Fruit fly (Drosophila melanogaster) whole organism, embryonic: ENCODE measurements around the gene CG43116.

Source experiments
- Ada2b ChIP-seq: fragments of 200-800 bp; sonication (Bioruptor generic); IDR thresholded peaks from 2 replicates; pipeline ENCODE4 v1.3.6; 2022; ENCODE audit warnings: missing biosample characterization, missing genetic modification characterization
- B-H2 ChIP-seq: fragments of 200-800 bp; sonication (Bioruptor generic); optimal IDR thresholded peaks from 2 replicates; lab custom pipeline; 2018; ENCODE audit warnings: missing biosample characterization, mild to moderate bottlenecking, missing genetic modification characterization
- C15 ChIP-seq: fragments of 200-800 bp; sonication (Bioruptor generic); IDR thresholded peaks from 3 replicates; pipeline ENCODE4 v1.3.6; 2022; ENCODE audit warnings: missing biosample characterization, missing genetic modification characterization
- CG10209 ChIP-seq: fragments of 200-800 bp; sonication (Bioruptor generic); optimal IDR thresholded peaks from 3 replicates; lab custom pipeline; 2017; ENCODE audit warnings: missing biosample characterization, mild to moderate bottlenecking, missing genetic modification characterization, missing genetic modification reagents
- CG10321 ChIP-seq: fragments of 200-800 bp; sonication (Bioruptor generic); IDR thresholded peaks from 2 replicates; pipeline ENCODE4 v1.3.6; 2022; ENCODE audit warnings: missing biosample characterization, missing genetic modification characterization
- CG10979 ChIP-seq: fragments of 200-800 bp; sonication (Bioruptor generic); optimal IDR thresholded peaks from 2 replicates; lab custom pipeline; 2018; ENCODE audit warnings: missing biosample characterization, mild to moderate bottlenecking, missing genetic modification characterization, moderate library complexity
- CG11560 ChIP-seq: fragments of 200-800 bp; sonication (Bioruptor generic); IDR thresholded peaks from 3 replicates; pipeline ENCODE4 v1.3.6; 2022; ENCODE audit warnings: missing biosample characterization, missing genetic modification characterization
- CG12391 ChIP-seq: fragments of 200-800 bp; sonication (Bioruptor generic); optimal IDR thresholded peaks from 3 replicates; lab custom pipeline; 2018; ENCODE audit warnings: missing biosample characterization, mild to moderate bottlenecking, missing genetic modification characterization, moderate library complexity
- CG16779 ChIP-seq: fragments of 200-800 bp; sonication (Bioruptor generic); IDR thresholded peaks from 2 replicates; pipeline ENCODE4 v1.3.6; 2022; ENCODE audit warnings: missing biosample characterization, missing genetic modification characterization
- CG17186 ChIP-seq: fragments of 200-800 bp; sonication (Bioruptor generic); optimal IDR thresholded peaks from 3 replicates; lab custom pipeline; 2017; ENCODE audit warnings: missing biosample characterization, missing genetic modification reagents, missing genetic modification characterization
- CG2678 ChIP-seq: fragments of 200-800 bp; sonication (Bioruptor generic); optimal IDR thresholded peaks from 3 replicates; lab custom pipeline; 2019; ENCODE audit warnings: missing biosample characterization, mild to moderate bottlenecking, missing genetic modification characterization, moderate library complexity
- CG33213 ChIP-seq: fragments of 200-800 bp; sonication (Bioruptor generic); optimal IDR thresholded peaks from 3 replicates; lab custom pipeline; 2016; ENCODE audit warnings: missing biosample characterization, missing genetic modification characterization
- CG43689 ChIP-seq: fragments of 200-800 bp; sonication (Bioruptor generic); IDR thresholded peaks from 2 replicates; pipeline ENCODE4 v1.3.6; 2022; ENCODE audit warnings: missing biosample characterization, missing genetic modification characterization
- CG4854 ChIP-seq: fragments of 200-800 bp; sonication (Bioruptor generic); optimal IDR thresholded peaks from 2 replicates; lab custom pipeline; 2016; ENCODE audit warnings: missing biosample characterization, missing genetic modification characterization, inconsistent platforms
- CG7357 ChIP-seq: fragments of 200-800 bp; sonication (Bioruptor generic); IDR thresholded peaks from 3 replicates; pipeline ENCODE4 v1.3.6; 2022; ENCODE audit warnings: missing biosample characterization, missing genetic modification characterization
- CG7556 ChIP-seq: fragments of 200-800 bp; sonication (Bioruptor generic); optimal IDR thresholded peaks from 2 replicates; lab custom pipeline; 2017; ENCODE audit warnings: missing biosample characterization, mild to moderate bottlenecking, missing genetic modification characterization
- CTCF ChIP-seq: fragments of 200-800 bp; sonication (Bioruptor generic); optimal IDR thresholded peaks from 2 replicates; lab custom pipeline; 2017; ENCODE audit warnings: missing biosample characterization, mild to moderate bottlenecking, missing genetic modification characterization, moderate library complexity
- Dll ChIP-seq: fragments of 200-800 bp; sonication (Bioruptor generic); IDR thresholded peaks from 4 replicates; pipeline ENCODE4 v1.3.6; 2022; ENCODE audit warnings: missing biosample characterization, missing genetic modification characterization; ENCODE audit not compliant: partially characterized antibody
- Eip74EF ChIP-seq, 2 experiments: fragments of 200-800 bp in 1 of 2; fragments of >200 bp in 1 of 2; sonication (Bioruptor generic) in 1 of 2; optimal IDR thresholded peaks; 2 replicates each; lab custom pipeline; 2017 to 2019; ENCODE audit warnings: missing biosample characterization in 2 of 2, missing genetic modification characterization in 2 of 2, mild to moderate bottlenecking in 1 of 2, moderate library complexity in 1 of 2
- H2.0 ChIP-seq: fragments of 200-800 bp; sonication (Bioruptor generic); IDR thresholded peaks from 2 replicates; pipeline ENCODE4 v1.3.6; 2022; ENCODE audit warnings: missing biosample characterization, missing genetic modification characterization
- HLH54F ChIP-seq: fragments of 200-800 bp; sonication (Bioruptor generic); optimal IDR thresholded peaks from 3 replicates; lab custom pipeline; 2016; ENCODE audit warnings: missing biosample characterization, missing genetic modification characterization
- HLHmδ ChIP-seq: fragments of 200-800 bp; sonication (Bioruptor generic); optimal IDR thresholded peaks from 2 replicates; lab custom pipeline; 2018; ENCODE audit warnings: missing biosample characterization, mild to moderate bottlenecking, missing genetic modification characterization, moderate library complexity
- Hr51 ChIP-seq, 2 experiments: fragments of 200-800 bp; sonication (Bioruptor generic); optimal IDR thresholded peaks; 2 replicates in 1 of 2; 3 replicates in 1 of 2; lab custom pipeline; 2016 to 2018; ENCODE audit warnings: missing biosample characterization in 2 of 2, missing genetic modification characterization in 2 of 2, mild to moderate bottlenecking in 1 of 2, moderate library complexity in 1 of 2
- Hr78 ChIP-seq, 2 experiments: fragments of 200-800 bp in 1 of 2; fragments of >200 bp in 1 of 2; sonication (Bioruptor generic) in 1 of 2; optimal IDR thresholded peaks; 2 replicates each; lab custom pipeline; 2017 to 2019; ENCODE audit warnings: missing biosample characterization in 2 of 2, missing genetic modification characterization in 2 of 2, mild to moderate bottlenecking in 1 of 2, moderate library complexity in 1 of 2
- Jarid2 ChIP-seq: fragments of 200-800 bp; sonication (Bioruptor generic); optimal IDR thresholded peaks from 3 replicates; lab custom pipeline; 2017; ENCODE audit warnings: mild to moderate bottlenecking, missing biosample characterization, missing genetic modification reagents, missing genetic modification characterization
- Lhr ChIP-seq: fragments of 200-800 bp; sonication (Bioruptor generic); optimal IDR thresholded peaks from 3 replicates; lab custom pipeline; 2017; ENCODE audit warnings: mild to moderate bottlenecking, missing biosample characterization, missing genetic modification reagents, missing genetic modification characterization
- Mrtf ChIP-seq: fragments of 200-800 bp; sonication (Bioruptor generic); IDR thresholded peaks from 3 replicates; pipeline ENCODE4 v1.3.6; 2022; ENCODE audit warnings: missing biosample characterization, missing genetic modification characterization
- NC2β ChIP-seq: fragments of 200-800 bp; sonication (Bioruptor generic); optimal IDR thresholded peaks from 2 replicates; lab custom pipeline; 2016; ENCODE audit warnings: missing biosample characterization, missing genetic modification characterization
- Opbp ChIP-seq: fragments of 200-800 bp; sonication (Bioruptor generic); IDR thresholded peaks from 3 replicates; pipeline ENCODE4 v1.3.6; 2022; ENCODE audit warnings: missing biosample characterization, missing genetic modification characterization; ENCODE audit not compliant: partially characterized antibody
- Ssrp ChIP-seq: fragments of 200-800 bp; sonication (Bioruptor generic); optimal IDR thresholded peaks from 2 replicates; lab custom pipeline; 2018; ENCODE audit warnings: missing biosample characterization, mild to moderate bottlenecking, missing genetic modification characterization, moderate library complexity
- ato ChIP-seq: fragments of 200-800 bp; sonication (Bioruptor generic); IDR thresholded peaks from 2 replicates; pipeline ENCODE4 v1.3.6; 2022; ENCODE audit warnings: missing biosample characterization, missing genetic modification characterization; ENCODE audit not compliant: partially characterized antibody
- ci ChIP-seq: fragments of 200-800 bp; sonication (Bioruptor generic); IDR thresholded peaks from 3 replicates; pipeline ENCODE4 v1.3.6; 2022; ENCODE audit warnings: missing biosample characterization, missing genetic modification characterization
- da ChIP-seq: fragments of 200-800 bp; sonication (Bioruptor generic); optimal IDR thresholded peaks from 2 replicates; lab custom pipeline; 2016; ENCODE audit warnings: missing biosample characterization, missing genetic modification characterization
- esg ChIP-seq: fragments of 200-800 bp; sonication (Bioruptor generic); conservative IDR thresholded peaks from 2 replicates; pipeline ENCODE4 v1.3.6; 2022; ENCODE audit warnings: missing biosample characterization, missing genetic modification characterization
- eve ChIP-seq, 2 experiments: fragments of >200 bp; optimal IDR thresholded peaks; 2 replicates each; lab custom pipeline; 2017; ENCODE audit warnings: missing biosample characterization in 2 of 2, missing genetic modification characterization in 2 of 2
- gem ChIP-seq: fragments of 200-800 bp; sonication (Bioruptor generic); optimal IDR thresholded peaks from 2 replicates; lab custom pipeline; 2019; ENCODE audit warnings: missing biosample characterization, mild to moderate bottlenecking, missing genetic modification characterization, moderate library complexity
- h ChIP-seq: fragments of >200 bp; optimal IDR thresholded peaks from 2 replicates; lab custom pipeline; 2017
- jing ChIP-seq: fragments of 200-800 bp; sonication (Bioruptor generic); optimal IDR thresholded peaks from 2 replicates; lab custom pipeline; 2018; ENCODE audit warnings: missing biosample characterization, mild to moderate bottlenecking, missing genetic modification characterization
- mirr ChIP-seq: fragments of 200-800 bp; sonication (Bioruptor generic); optimal IDR thresholded peaks from 3 replicates; lab custom pipeline; 2018; ENCODE audit warnings: missing biosample characterization, mild to moderate bottlenecking, missing genetic modification characterization
- mld ChIP-seq: fragments of 200-800 bp; sonication (Bioruptor generic); IDR thresholded peaks from 3 replicates; pipeline ENCODE4 v1.3.6; 2022; ENCODE audit warnings: missing biosample characterization, missing genetic modification characterization; ENCODE audit not compliant: partially characterized antibody
- nerfin-2 ChIP-seq: fragments of 200-800 bp; sonication (Bioruptor generic); IDR thresholded peaks from 2 replicates; pipeline ENCODE4 v1.3.6; 2022; ENCODE audit warnings: missing biosample characterization, missing genetic modification characterization; ENCODE audit not compliant: partially characterized antibody
- ranshi ChIP-seq: fragments of 200-800 bp; sonication (Bioruptor generic); IDR thresholded peaks from 2 replicates; pipeline ENCODE4 v1.3.6; 2022; ENCODE audit warnings: missing biosample characterization, missing genetic modification characterization
- run ChIP-seq: fragments of 200-800 bp; sonication (Bioruptor generic); optimal IDR thresholded peaks from 3 replicates; lab custom pipeline; 2018; ENCODE audit warnings: missing biosample characterization, mild to moderate bottlenecking, missing genetic modification characterization
- tap ChIP-seq: fragments of 200-800 bp; optimal IDR thresholded peaks from 3 replicates; lab custom pipeline; 2019; ENCODE audit warnings: missing biosample characterization, mild to moderate bottlenecking, missing genetic modification characterization, moderate library complexity
- tgo ChIP-seq: fragments of 200-800 bp; sonication (Bioruptor generic); IDR thresholded peaks from 3 replicates; pipeline ENCODE4 v1.3.6; 2022; ENCODE audit warnings: missing biosample characterization, missing genetic modification characterization
- tio ChIP-seq: fragments of 200-800 bp; sonication (Bioruptor generic); optimal IDR thresholded peaks from 2 replicates; lab custom pipeline; 2017; ENCODE audit warnings: missing biosample characterization, missing genetic modification characterization, inconsistent platforms
- wek ChIP-seq: fragments of 200-800 bp; sonication (Bioruptor generic); optimal IDR thresholded peaks from 3 replicates; lab custom pipeline; 2018; ENCODE audit warnings: missing biosample characterization, mild to moderate bottlenecking, missing genetic modification characterization, moderate library complexity
- yki ChIP-seq: fragments of >200 bp; optimal IDR thresholded peaks from 3 replicates; lab custom pipeline; 2018
- zf30C ChIP-seq: fragments of 200-800 bp; sonication (Bioruptor generic); optimal IDR thresholded peaks from 3 replicates; lab custom pipeline; 2018; ENCODE audit warnings: missing biosample characterization, mild to moderate bottlenecking, missing genetic modification characterization

Gene CG43116

dm6 chr3R:26042131-26042885, 45.5 kb upstream of the CG43116 start (continued):
- peak; percentile 85 for TF ChIP-seq C15 (GFP tag; lab: Robert Waterston, UW)
- TF ChIP-seq CG43689 (GFP tag; lab: Robert Waterston, UW): peak; percentile 95
- TF ChIP-seq yki (lab: Kevin White, UChicago): no peak
- peak; percentile 97 for TF ChIP-seq Ada2b (GFP tag; lab: Robert Waterston, UW)
- TF ChIP-seq CG2678: peak; percentile 96
- 0 out of 4 replicates have a peak, but pooled peaks have one; percentile 2 for TF ChIP-seq Dll (GFP tag; lab: Robert Waterston, UW)
- TF ChIP-seq NC2β: peak; percentile 96
- TF ChIP-seq mld (GFP tag; lab: Robert Waterston, UW): no peak
- peak; percentile 97 for TF ChIP-seq tio
- TF ChIP-seq CG4854 (GFP tag; lab: Kevin White, UChicago): peak; percentile 95
- TF ChIP-seq wek: peak; percentile 85
- TF ChIP-seq Mrtf (GFP tag; lab: Robert Waterston, UW): peak; percentile 96
- peak; percentile 85 for TF ChIP-seq tap (tag; lab: Kevin White, UChicago)
- TF ChIP-seq tgo: peak; percentile 97
- TF ChIP-seq Eip74EF (GFP tag; optimal IDR thresholded peaks at IDR 0.05; lab: Kevin White, UChicago): peak; percentile 11 to 83
- TF ChIP-seq Opbp (GFP tag; lab: Robert Waterston, UW): no peak
- TF ChIP-seq gem (tag; lab: Kevin White, UChicago): peak; percentile 97
- no peak for TF ChIP-seq zf30C (GFP tag; lab: Kevin White, UChicago)
- peak; percentile 82 for TF ChIP-seq CG10321
- TF ChIP-seq run (tag; lab: Kevin White, UChicago): peak; percentile 83
- peak; percentile 91 for TF ChIP-seq CG7357 (GFP tag; lab: Robert Waterston, UW)
- peak; percentile 96 for TF ChIP-seq jing
- peak; percentile 97 for TF ChIP-seq CG33213 (GFP tag; lab: Kevin White, UChicago)
- TF ChIP-seq Jarid2: peak; percentile 80
- TF ChIP-seq Hr78 (GFP tag; optimal IDR thresholded peaks at IDR 0.05; lab: Kevin White, UChicago): peak in 1 of 2 experiments; percentile 82
- no peak for TF ChIP-seq ato (GFP tag; lab: Robert Waterston, UW)
- peak; percentile 89 for TF ChIP-seq CG11560 (tag; lab: Robert Waterston, UW)
- peak; percentile 87 for TF ChIP-seq B-H2 (GFP tag; lab: Kevin White, UChicago)
- TF ChIP-seq CG17186: peak; percentile 90
- peak; percentile 97 for TF ChIP-seq esg (GFP tag; lab: Robert Waterston, UW)
- no peak for TF ChIP-seq HLHmδ
- peak; percentile 96 for TF ChIP-seq CG12391
- peak; percentile 96 for TF ChIP-seq ranshi (GFP tag; lab: Robert Waterston, UW)
- TF ChIP-seq Ssrp: peak; percentile 96
- peak; percentile 88 for TF ChIP-seq mirr (GFP tag; lab: Kevin White, UChicago)
- peak in 1 of 2 experiments; percentile 30 for TF ChIP-seq eve (GFP tag; optimal IDR thresholded peaks at IDR 0.05; lab: Kevin White, UChicago)
- TF ChIP-seq CG16779 (GFP tag; lab: Robert Waterston, UW): peak; percentile 91
- TF ChIP-seq CG7556 (GFP tag; lab: Kevin White, UChicago): peak; percentile 95
- TF ChIP-seq Lhr (GFP tag; lab: Kevin White, UChicago): peak; percentile 88
- TF ChIP-seq Hr51 (GFP tag; optimal IDR thresholded peaks at IDR 0.05; lab: Kevin White, UChicago): peak; percentile 94 to 95
- peak; percentile 94 for TF ChIP-seq da (GFP tag; lab: Kevin White, UChicago)
- TF ChIP-seq h (lab: Kevin White, UChicago): no peak
- peak; percentile 97 for TF ChIP-seq HLH54F (GFP tag; lab: Kevin White, UChicago)
- peak; percentile 93 for TF ChIP-seq CG10979 (tag; lab: Kevin White, UChicago)
- TF ChIP-seq CG10209 (GFP tag; lab: Kevin White, UChicago): peak; percentile 96
- peak; percentile 98 for TF ChIP-seq H2.0 (GFP tag; lab: Robert Waterston, UW)
- TF ChIP-seq nerfin-2: no peak
- TF ChIP-seq CTCF (GFP tag; lab: Kevin White, UChicago): peak; percentile 65
- peak; percentile 98 for TF ChIP-seq ci (GFP tag; lab: Robert Waterston, UW)
